Fruit fly (Drosophila melanogaster): ENCODE results near the gene CG6766.
A peak's percentile ranks its signal among the peaks of the same experiment; 100 is the strongest.

dm6 chr2L:12026458-12027431 lies 13.7 kb downstream of the CG6766 start:
- TF ChIP-seq gl (tag; optimal IDR thresholded peaks at IDR 0.05): peak; percentile 93
- no peak for TF ChIP-seq CG10348 (GFP tag; IDR thresholded peaks at IDR 0.05)
- peak; percentile 79 for TF ChIP-seq CG14655 (GFP tag; optimal IDR thresholded peaks at IDR 0.05)
